Worm (Caenorhabditis elegans) whole organism, mixed stage, embryonic: Measurements from ENCODE around the gene trpl-5.

ENCODE experiments used
- ceh-43 ChIP-seq: fragments of 200-800 bp; sonication (Bioruptor generic); optimal IDR thresholded peaks from 2 replicates; lab custom pipeline; 2018; ENCODE audit warnings: mild to moderate bottlenecking, missing genetic modification characterization, moderate library complexity, missing compliant biosample characterization
- mab-5 ChIP-seq: fragments of 150-350 bp; optimal IDR thresholded peaks from 2 replicates; lab custom pipeline; 2014; ENCODE audit warnings: missing biosample characterization, missing genetic modification characterization
- nhr-28 ChIP-seq: fragments of 150-350 bp; optimal IDR thresholded peaks from 2 replicates; lab custom pipeline; 2014; ENCODE audit warnings: missing biosample characterization, missing genetic modification characterization
- unc-62 ChIP-seq: fragments of 150-350 bp; optimal IDR thresholded peaks from 2 replicates; lab custom pipeline; 2014; ENCODE audit warnings: missing biosample characterization, missing genetic modification reagents, missing genetic modification characterization

DNA sequence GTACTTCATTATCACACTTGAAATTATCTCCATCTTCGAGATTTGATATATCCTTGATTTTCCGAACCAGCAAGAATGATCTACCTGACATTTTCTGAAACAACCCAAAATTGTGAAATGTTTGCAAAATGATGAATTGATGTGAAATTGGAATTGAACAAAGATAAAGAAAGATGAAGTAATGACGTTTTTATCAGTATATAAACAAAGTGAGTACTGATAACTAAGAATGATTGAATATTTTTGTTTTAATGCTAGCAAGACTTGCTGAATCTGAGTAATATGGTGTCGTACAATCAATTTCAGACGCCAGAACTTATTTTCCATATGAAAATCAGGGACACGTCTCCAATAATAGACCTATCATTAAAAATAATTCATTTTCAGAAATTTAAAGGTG lies 31.7 kb upstream of the trpl-5 start, which contains the start of gene math-37:
- no peak for TF ChIP-seq unc-62 (GFP tag; lab: Kevin White, UChicago)
- TF ChIP-seq ceh-43 (GFP tag; lab: Kevin White, UChicago): no peak
- TF ChIP-seq nhr-28: no peak
- no peak for TF ChIP-seq mab-5 (tag; lab: Kevin White, UChicago)
